Fruit fly (Drosophila melanogaster): Measurements from ENCODE around the gene CG10920.

DNA sequence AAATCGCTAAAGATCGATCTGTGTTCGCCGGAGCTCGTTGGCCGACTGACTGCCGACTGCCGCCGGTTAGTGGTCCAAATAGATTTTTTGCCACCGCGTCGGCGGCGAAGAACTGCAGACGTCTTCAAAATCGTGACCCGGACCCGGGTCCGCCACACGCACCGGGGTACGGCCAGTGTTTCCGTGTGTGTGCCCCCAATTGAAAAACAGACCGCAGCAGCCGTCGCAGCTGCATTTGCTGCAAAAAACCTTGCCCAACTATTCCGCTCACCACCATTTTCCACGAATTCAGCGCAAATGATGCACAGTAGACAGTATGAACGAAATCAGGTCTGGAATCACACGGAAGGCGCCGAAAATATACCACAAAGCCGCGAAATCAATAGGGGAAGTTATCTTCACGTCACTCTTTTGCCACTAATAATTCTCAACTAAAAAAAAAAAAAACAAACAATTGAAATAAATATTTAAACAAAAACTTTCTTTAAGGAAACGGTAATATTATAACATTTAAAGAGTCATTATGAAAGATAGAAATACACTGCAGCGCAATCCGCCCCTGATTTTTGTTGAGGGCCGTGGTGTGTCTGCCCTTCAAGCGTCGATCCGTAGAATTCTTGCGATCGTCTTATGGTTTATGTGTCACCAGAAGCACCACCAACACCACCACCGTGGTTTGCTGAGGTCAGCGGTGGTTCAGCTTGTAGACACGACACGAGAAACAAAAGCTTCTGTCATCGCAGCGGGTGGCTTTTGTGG, 19.3 kb upstream of the CG10920 start, which contains the start of gene dec:
- TF ChIP-seq ttk (optimal IDR thresholded peaks at IDR 0.05) (no peak), Sin3A (optimal IDR thresholded peaks at IDR 0.05) (no peak), psq (optimal IDR thresholded peaks at IDR 0.05) (no peak)

All from Kc167 (cell line).